Fruit fly (Drosophila melanogaster) whole organism, embryonic: ENCODE measurements around the gene CG15717.

Experiments used
- ATbp ChIP-seq: fragments of 200-800 bp; sonication (Bioruptor generic); optimal IDR thresholded peaks from 2 replicates; lab custom pipeline; 2017; ENCODE audit warnings: missing biosample characterization, mild to moderate bottlenecking, missing genetic modification characterization, missing genetic modification reagents
- B-H2 ChIP-seq: fragments of 200-800 bp; sonication (Bioruptor generic); optimal IDR thresholded peaks from 2 replicates; lab custom pipeline; 2018; ENCODE audit warnings: missing biosample characterization, mild to moderate bottlenecking, missing genetic modification characterization
- BtbVII ChIP-seq: fragments of 200-800 bp; sonication (Bioruptor generic); optimal IDR thresholded peaks from 3 replicates; lab custom pipeline; 2017; ENCODE audit warnings: missing biosample characterization, mild to moderate bottlenecking, missing genetic modification characterization
- C15 ChIP-seq: fragments of 200-800 bp; sonication (Bioruptor generic); IDR thresholded peaks from 3 replicates; pipeline ENCODE4 v1.3.6; 2022; ENCODE audit warnings: missing biosample characterization, missing genetic modification characterization
- CG1024 ChIP-seq: fragments of 200-800 bp; sonication (Bioruptor generic); IDR thresholded peaks from 2 replicates; pipeline ENCODE4 v1.3.6; 2022; ENCODE audit warnings: missing biosample characterization, missing genetic modification characterization
- CG13287 ChIP-seq: fragments of 200-800 bp; sonication (Bioruptor generic); IDR thresholded peaks from 2 replicates; pipeline ENCODE4 v1.3.6; 2022; ENCODE audit warnings: missing biosample characterization, missing genetic modification characterization; ENCODE audit not compliant: partially characterized antibody
- CG15073 ChIP-seq: fragments of 200-800 bp; sonication (Bioruptor generic); optimal IDR thresholded peaks from 2 replicates; lab custom pipeline; 2016; ENCODE audit warnings: missing biosample characterization, missing genetic modification characterization
- CG15269 ChIP-seq: fragments of 200-800 bp; sonication (Bioruptor generic); optimal IDR thresholded peaks from 2 replicates; lab custom pipeline; 2018; ENCODE audit warnings: missing biosample characterization, mild to moderate bottlenecking, missing genetic modification characterization, moderate library complexity
- CG16779 ChIP-seq: fragments of 200-800 bp; sonication (Bioruptor generic); IDR thresholded peaks from 2 replicates; pipeline ENCODE4 v1.3.6; 2022; ENCODE audit warnings: missing biosample characterization, missing genetic modification characterization
- CG17359 ChIP-seq: fragments of 200-800 bp; sonication (Bioruptor generic); optimal IDR thresholded peaks from 3 replicates; lab custom pipeline; 2018; ENCODE audit warnings: missing biosample characterization, mild to moderate bottlenecking, missing genetic modification characterization, moderate library complexity
- CG2712 ChIP-seq: fragments of 200-800 bp; optimal IDR thresholded peaks from 3 replicates; lab custom pipeline; 2019; ENCODE audit warnings: missing biosample characterization, mild to moderate bottlenecking, missing genetic modification characterization, moderate library complexity
- CG30431 ChIP-seq: fragments of 200-800 bp; sonication (Bioruptor generic); optimal IDR thresholded peaks from 2 replicates; lab custom pipeline; 2017; ENCODE audit warnings: missing biosample characterization, missing genetic modification characterization
- CG3995 ChIP-seq: fragments of 200-800 bp; sonication (Bioruptor generic); optimal IDR thresholded peaks from 3 replicates; lab custom pipeline; 2016; ENCODE audit warnings: missing biosample characterization, missing genetic modification characterization
- CG4328 ChIP-seq: fragments of 200-800 bp; sonication (Bioruptor generic); optimal IDR thresholded peaks from 3 replicates; lab custom pipeline; 2017; ENCODE audit warnings: missing biosample characterization, missing genetic modification reagents, missing genetic modification characterization
- CG4820 ChIP-seq: fragments of 200-800 bp; sonication (Bioruptor generic); optimal IDR thresholded peaks from 3 replicates; lab custom pipeline; 2016; ENCODE audit warnings: missing biosample characterization, missing genetic modification characterization
- CG5245 ChIP-seq: fragments of 200-800 bp; sonication (Bioruptor generic); optimal IDR thresholded peaks from 3 replicates; lab custom pipeline; 2016; ENCODE audit warnings: missing biosample characterization, missing genetic modification characterization
- CG7556 ChIP-seq: fragments of 200-800 bp; sonication (Bioruptor generic); optimal IDR thresholded peaks from 2 replicates; lab custom pipeline; 2017; ENCODE audit warnings: missing biosample characterization, mild to moderate bottlenecking, missing genetic modification characterization
- CG8388 ChIP-seq: fragments of 200-800 bp; sonication (Bioruptor generic); optimal IDR thresholded peaks from 2 replicates; lab custom pipeline; 2019; ENCODE audit warnings: missing biosample characterization, mild to moderate bottlenecking, missing genetic modification characterization, moderate library complexity
- Camta ChIP-seq: fragments of 200-800 bp; sonication (Bioruptor generic); optimal IDR thresholded peaks from 2 replicates; lab custom pipeline; 2016; ENCODE audit warnings: missing biosample characterization, missing genetic modification characterization
- D ChIP-seq, 2 experiments: fragments of 200-800 bp in 1 of 2; fragments of >200 bp in 1 of 2; sonication (Bioruptor generic) in 1 of 2; optimal IDR thresholded peaks; 2 replicates in 1 of 2; 3 replicates in 1 of 2; lab custom pipeline; 2017; ENCODE audit warnings: mild to moderate bottlenecking in 1 of 2, missing biosample characterization in 1 of 2, missing genetic modification characterization in 1 of 2, missing genetic modification reagents in 1 of 2
- Dek ChIP-seq: fragments of 200-800 bp; sonication (Bioruptor generic); optimal IDR thresholded peaks from 3 replicates; lab custom pipeline; 2019; ENCODE audit warnings: missing biosample characterization, mild to moderate bottlenecking, missing genetic modification characterization, moderate library complexity
- Dfd ChIP-seq, 2 experiments: fragments of >200 bp; optimal IDR thresholded peaks; 2 replicates each; lab custom pipeline; 2017; ENCODE audit warnings: missing biosample characterization in 2 of 2, missing genetic modification characterization in 2 of 2
- Dp ChIP-seq: fragments of 200-800 bp; sonication (Bioruptor generic); optimal IDR thresholded peaks from 2 replicates; lab custom pipeline; 2018; ENCODE audit warnings: missing biosample characterization, mild to moderate bottlenecking, missing genetic modification characterization, moderate library complexity
- Eip74EF ChIP-seq, 2 experiments: fragments of 200-800 bp in 1 of 2; fragments of >200 bp in 1 of 2; sonication (Bioruptor generic) in 1 of 2; optimal IDR thresholded peaks; 2 replicates each; lab custom pipeline; 2017 to 2019; ENCODE audit warnings: missing biosample characterization in 2 of 2, missing genetic modification characterization in 2 of 2, mild to moderate bottlenecking in 1 of 2, moderate library complexity in 1 of 2
- H2.0 ChIP-seq: fragments of 200-800 bp; sonication (Bioruptor generic); IDR thresholded peaks from 2 replicates; pipeline ENCODE4 v1.3.6; 2022; ENCODE audit warnings: missing biosample characterization, missing genetic modification characterization
- HLH3B ChIP-seq: fragments of 200-800 bp; sonication (Bioruptor generic); IDR thresholded peaks from 2 replicates; pipeline ENCODE4 v1.3.6; 2022; ENCODE audit warnings: missing biosample characterization, missing genetic modification characterization
- Hand ChIP-seq: fragments of 200-800 bp; sonication (Bioruptor generic); optimal IDR thresholded peaks from 2 replicates; lab custom pipeline; 2017; ENCODE audit warnings: mild to moderate bottlenecking, missing biosample characterization, missing genetic modification reagents, missing genetic modification characterization
- Hmx ChIP-seq: fragments of 200-800 bp; sonication (Bioruptor generic); optimal IDR thresholded peaks from 2 replicates; lab custom pipeline; 2016; ENCODE audit warnings: missing biosample characterization, missing genetic modification characterization
- Hr78 ChIP-seq, 2 experiments: fragments of 200-800 bp in 1 of 2; fragments of >200 bp in 1 of 2; sonication (Bioruptor generic) in 1 of 2; optimal IDR thresholded peaks; 2 replicates each; lab custom pipeline; 2017 to 2019; ENCODE audit warnings: missing biosample characterization in 2 of 2, missing genetic modification characterization in 2 of 2, mild to moderate bottlenecking in 1 of 2, moderate library complexity in 1 of 2
- Lim3 ChIP-seq: fragments of 200-800 bp; sonication (Bioruptor generic); IDR thresholded peaks from 2 replicates; pipeline ENCODE4 v1.3.6; 2022; ENCODE audit warnings: missing biosample characterization, missing genetic modification characterization
- Mrtf ChIP-seq: fragments of 200-800 bp; sonication (Bioruptor generic); IDR thresholded peaks from 3 replicates; pipeline ENCODE4 v1.3.6; 2022; ENCODE audit warnings: missing biosample characterization, missing genetic modification characterization
- Neu2 ChIP-seq: fragments of 200-800 bp; sonication (Bioruptor generic); optimal IDR thresholded peaks from 3 replicates; lab custom pipeline; 2016; ENCODE audit warnings: missing biosample characterization, missing genetic modification characterization, borderline replicate concordance
- Sry-δ ChIP-seq: fragments of 200-800 bp; sonication (Bioruptor generic); optimal IDR thresholded peaks from 2 replicates; lab custom pipeline; 2016; ENCODE audit warnings: missing biosample characterization, missing genetic modification characterization
- bbx ChIP-seq: fragments of 200-800 bp; sonication (Bioruptor generic); IDR thresholded peaks from 2 replicates; pipeline ENCODE4 v1.3.6; 2022; ENCODE audit warnings: missing biosample characterization, missing genetic modification characterization; ENCODE audit not compliant: partially characterized antibody
- btn ChIP-seq: fragments of 200-800 bp; sonication (Bioruptor generic); optimal IDR thresholded peaks from 2 replicates; lab custom pipeline; 2016; ENCODE audit warnings: missing biosample characterization, missing genetic modification characterization
- chn ChIP-seq: fragments of 200-800 bp; sonication (Bioruptor generic); optimal IDR thresholded peaks from 2 replicates; lab custom pipeline; 2016; ENCODE audit warnings: missing biosample characterization, missing genetic modification characterization
- fru ChIP-seq: fragments of >200 bp; optimal IDR thresholded peaks from 2 replicates; lab custom pipeline; 2017
- gro ChIP-seq: fragments of 200-800 bp; sonication (Bioruptor generic); optimal IDR thresholded peaks from 2 replicates; lab custom pipeline; 2016; ENCODE audit warnings: missing biosample characterization, missing genetic modification characterization
- hb ChIP-seq: fragments of 200-800 bp; sonication (Bioruptor generic); IDR thresholded peaks from 3 replicates; pipeline ENCODE4 v1.3.6; 2022; ENCODE audit warnings: missing biosample characterization, missing genetic modification characterization; ENCODE audit not compliant: partially characterized antibody
- jumu ChIP-seq: fragments of 200-800 bp; sonication (Bioruptor generic); optimal IDR thresholded peaks from 3 replicates; lab custom pipeline; 2016; ENCODE audit warnings: missing biosample characterization, missing genetic modification characterization
- ken ChIP-seq: fragments of 200-800 bp; sonication (Bioruptor generic); IDR thresholded peaks from 3 replicates; pipeline ENCODE4 v1.3.6; 2022; ENCODE audit warnings: missing biosample characterization, missing genetic modification characterization
- lmd ChIP-seq: fragments of 200-800 bp; sonication (Bioruptor generic); IDR thresholded peaks from 2 replicates; pipeline ENCODE4 v1.3.6; 2022; ENCODE audit warnings: missing biosample characterization, missing genetic modification characterization
- mam ChIP-seq: fragments of 200-800 bp; sonication (Bioruptor generic); optimal IDR thresholded peaks from 3 replicates; lab custom pipeline; 2016; ENCODE audit warnings: missing biosample characterization, missing genetic modification characterization
- pb ChIP-seq: fragments of 200-800 bp; sonication (Bioruptor generic); optimal IDR thresholded peaks from 3 replicates; lab custom pipeline; 2016; ENCODE audit warnings: missing biosample characterization, missing genetic modification characterization
- pho ChIP-seq: fragments of 200-800 bp; sonication (Bioruptor generic); optimal IDR thresholded peaks from 2 replicates; lab custom pipeline; 2016; ENCODE audit warnings: missing biosample characterization, missing genetic modification characterization
- row ChIP-seq: fragments of 200-800 bp; sonication (Bioruptor generic); IDR thresholded peaks from 3 replicates; pipeline ENCODE4 v1.3.6; 2022; ENCODE audit warnings: missing biosample characterization, missing genetic modification characterization
- shn ChIP-seq: fragments of 200-800 bp; sonication (Bioruptor generic); optimal IDR thresholded peaks from 3 replicates; lab custom pipeline; 2016; ENCODE audit warnings: missing biosample characterization, missing genetic modification characterization
- sima ChIP-seq: fragments of 200-800 bp; sonication (Bioruptor generic); optimal IDR thresholded peaks from 2 replicates; lab custom pipeline; 2016; ENCODE audit warnings: missing biosample characterization, missing genetic modification characterization
- slbo ChIP-seq: fragments of 200-800 bp; sonication (Bioruptor generic); IDR thresholded peaks from 2 replicates; pipeline ENCODE4 v1.3.6; 2022; ENCODE audit warnings: missing biosample characterization, missing genetic modification characterization
- sob ChIP-seq: fragments of 200-800 bp; sonication (Bioruptor generic); IDR thresholded peaks from 2 replicates; pipeline ENCODE4 v1.3.6; 2022; ENCODE audit warnings: missing biosample characterization, missing genetic modification characterization
- zfh2 ChIP-seq: fragments of 200-800 bp; sonication (Bioruptor generic); optimal IDR thresholded peaks from 2 replicates; lab custom pipeline; 2016; ENCODE audit warnings: missing biosample characterization, missing genetic modification characterization

The CG15717 gene

dm6 chrX:13135702-13136101 lies 7.0 kb downstream of the CG15717 start (continued):
- TF ChIP-seq Sry-δ (GFP tag; lab: Kevin White, UChicago) (peak; percentile 8), lmd (GFP tag; lab: Robert Waterston, UW) (peak; percentile 53), H2.0 (GFP tag; lab: Robert Waterston, UW) (peak; percentile 37; the same call in 1 of the 2 replicates), jumu (GFP tag; lab: Kevin White, UChicago) (no peak), CG7556 (GFP tag; lab: Kevin White, UChicago) (peak; percentile 38), Dek (peak; percentile 15), BtbVII (GFP tag; lab: Kevin White, UChicago) (no peak), CG16779 (GFP tag; lab: Robert Waterston, UW) (no peak), hb (GFP tag; lab: Robert Waterston, UW) (no peak), ATbp (GFP tag; lab: Kevin White, UChicago) (peak; percentile 59), bbx (GFP tag; lab: Robert Waterston, UW) (no peak), Dp (GFP tag; lab: Kevin White, UChicago) (no peak), pb (GFP tag; lab: Kevin White, UChicago) (peak; percentile 24), CG8388 (peak; percentile 61), CG3995 (GFP tag; lab: Kevin White, UChicago) (no peak), D (optimal IDR thresholded peaks at IDR 0.05; lab: Kevin White, UChicago) (no peak), D (GFP tag; optimal IDR thresholded peaks at IDR 0.05; lab: Kevin White, UChicago) (peak; percentile 15), Hmx (GFP tag; lab: Kevin White, UChicago) (no peak), CG2712 (tag; lab: Kevin White, UChicago) (peak; percentile 64), CG4328 (GFP tag; lab: Kevin White, UChicago) (no peak), gro (GFP tag; lab: Kevin White, UChicago) (no peak), ken (peak; percentile 78), Neu2 (GFP tag; lab: Kevin White, UChicago) (no peak), fru (lab: Kevin White, UChicago) (no peak), pho (GFP tag; lab: Kevin White, UChicago) (peak; percentile 2), CG15269 (tag; lab: Kevin White, UChicago) (peak; percentile 73), CG5245 (GFP tag; lab: Kevin White, UChicago) (peak; percentile 47), HLH3B (peak; percentile 71), mam (peak; percentile 52), zfh2 (GFP tag; lab: Kevin White, UChicago) (peak; percentile 42), CG13287 (GFP tag; lab: Robert Waterston, UW) (no peak), CG4820 (GFP tag; lab: Kevin White, UChicago) (peak; percentile 62), Camta (GFP tag; lab: Kevin White, UChicago) (peak; percentile 25), row (GFP tag; lab: Robert Waterston, UW) (peak; percentile 60), Dfd (GFP tag; optimal IDR thresholded peaks at IDR 0.05; lab: Kevin White, UChicago) (no peak), B-H2 (GFP tag; lab: Kevin White, UChicago) (no peak), Hand (GFP tag; lab: Kevin White, UChicago) (no peak), chn (GFP tag; lab: Kevin White, UChicago) (peak; percentile 25), CG17359 (tag; lab: Kevin White, UChicago) (peak; percentile 83), CG30431 (GFP tag; lab: Kevin White, UChicago) (peak; percentile 5), CG15073 (GFP tag; lab: Kevin White, UChicago) (no peak), slbo (GFP tag; lab: Robert Waterston, UW) (peak; percentile 68), C15 (no peak), sob (peak; percentile 54; the same call in 1 of the 2 replicates), CG1024 (GFP tag; lab: Robert Waterston, UW) (0 out of 2 replicates have a peak, but pooled peaks have one; percentile 30), Lim3 (GFP tag; lab: Robert Waterston, UW) (no peak), Mrtf (GFP tag; lab: Robert Waterston, UW) (peak; percentile 44; the same call in 1 of the 3 replicates), Hr78 (GFP tag; optimal IDR thresholded peaks at IDR 0.05; lab: Kevin White, UChicago) (peak in 1 of 2 experiments; percentile 24), btn (GFP tag; lab: Kevin White, UChicago) (peak; percentile 28), Eip74EF (GFP tag; optimal IDR thresholded peaks at IDR 0.05; lab: Kevin White, UChicago) (peak in 1 of 2 experiments; percentile 2), shn (GFP tag; lab: Kevin White, UChicago) (peak; percentile 4), sima (no peak)
